Worm (Caenorhabditis elegans): ENCODE measurements around the gene srj-37.

srj-37 gene

ce11 chrV:596923-597322 lies 41.5 kb upstream of the srj-37 start:
- TF ChIP-seq odd-2 (tag; optimal IDR thresholded peaks at IDR 0.05) (no peak), rnt-1 (tag; optimal IDR thresholded peaks at IDR 0.05) (no peak), C38D4.7 (GFP tag; optimal IDR thresholded peaks at IDR 0.05) (no peak), ztf-16 (tag; optimal IDR thresholded peaks at IDR 0.05) (no peak), dmd-4 (tag; optimal IDR thresholded peaks at IDR 0.05; ENCODE audit: borderline replicate concordance) (no peak), zip-5 (tag; optimal IDR thresholded peaks at IDR 0.05) (no peak), ceh-14 (tag; optimal IDR thresholded peaks at IDR 0.05) (no peak), unc-42 (tag; optimal IDR thresholded peaks at IDR 0.05) (no peak), fax-1 (tag; optimal IDR thresholded peaks at IDR 0.05) (no peak), syd-9 (tag; optimal IDR thresholded peaks at IDR 0.05) (no peak), hlh-8 (tag; optimal IDR thresholded peaks at IDR 0.05) (no peak), unc-3 (GFP tag; conservative IDR thresholded peaks at IDR 0.05) (no peak), unc-3 (tag; optimal IDR thresholded peaks at IDR 0.05) (no peak)

ce11 chrV:597823-598222 lies 40.6 kb upstream of the srj-37 start:
- TF ChIP-seq unc-86 (tag; optimal IDR thresholded peaks at IDR 0.05) (no peak), K09A11.1 (tag; optimal IDR thresholded peaks at IDR 0.05; ENCODE audit: insufficient read depth) (no peak), ztf-16 (tag; optimal IDR thresholded peaks at IDR 0.05) (no peak), elt-4 (tag; optimal IDR thresholded peaks at IDR 0.05) (no peak), fax-1 (tag; optimal IDR thresholded peaks at IDR 0.05) (no peak), lin-11 (tag; optimal IDR thresholded peaks at IDR 0.05) (no peak), pha-4 (tag; optimal IDR thresholded peaks at IDR 0.05) (no peak), ets-4 (tag; optimal IDR thresholded peaks at IDR 0.05) (no peak), elt-2 (tag; optimal IDR thresholded peaks at IDR 0.05) (no peak), fkh-10 (GFP tag; optimal IDR thresholded peaks at IDR 0.05) (no peak), zip-5 (tag; optimal IDR thresholded peaks at IDR 0.05) (no peak), pha-2 (tag; optimal IDR thresholded peaks at IDR 0.05) (no peak), ceh-6 (GFP tag; optimal IDR thresholded peaks at IDR 0.05) (no peak), C38D4.7 (GFP tag; optimal IDR thresholded peaks at IDR 0.05) (no peak), ceh-14 (tag; optimal IDR thresholded peaks at IDR 0.05) (no peak), ceh-2 (tag; optimal IDR thresholded peaks at IDR 0.05) (no peak)

ce11 chrV:598626-599025 lies 39.8 kb upstream of the srj-37 start:
- no peak for TF ChIP-seq ceh-30 (tag; optimal IDR thresholded peaks at IDR 0.05)
- no peak for TF ChIP-seq ceh-48 (tag; optimal IDR thresholded peaks at IDR 0.05)
- no peak for TF ChIP-seq ceh-22 (tag; optimal IDR thresholded peaks at IDR 0.05)
- no peak for TF ChIP-seq unc-42 (tag; optimal IDR thresholded peaks at IDR 0.05)
- no peak for TF ChIP-seq unc-55 (GFP tag; optimal IDR thresholded peaks at IDR 0.05)
- TF ChIP-seq unc-86 (tag; optimal IDR thresholded peaks at IDR 0.05) = no peak
- no peak for TF ChIP-seq hlh-13 (GFP tag; optimal IDR thresholded peaks at IDR 0.05)
- TF ChIP-seq ceh-34 (tag; optimal IDR thresholded peaks at IDR 0.05) = no peak

ce11 chrV:599783-600182 lies 38.6 kb upstream of the srj-37 start:
- TF ChIP-seq pros-1 (tag; optimal IDR thresholded peaks at IDR 0.05) (no peak), elt-4 (tag; optimal IDR thresholded peaks at IDR 0.05) (no peak), nfya-1 (tag; optimal IDR thresholded peaks at IDR 0.05) (no peak), ceh-6 (GFP tag; optimal IDR thresholded peaks at IDR 0.05) (no peak), che-1 (tag; optimal IDR thresholded peaks at IDR 0.05) (no peak), hlh-8 (tag; optimal IDR thresholded peaks at IDR 0.05) (no peak), sox-2 (GFP tag; IDR thresholded peaks at IDR 0.05) (no peak)

ce11 chrV:600231-600630 lies 38.2 kb upstream of the srj-37 start, which contains the start of gene nhr-251:
Gene nhr-251, plus strand, starts transcription at chrV:600531.
- TF ChIP-seq unc-3 (GFP tag; conservative IDR thresholded peaks at IDR 0.05) (no peak), unc-3 (tag; optimal IDR thresholded peaks at IDR 0.05) (no peak), fkh-10 (GFP tag; optimal IDR thresholded peaks at IDR 0.05) (no peak), hlh-8 (tag; optimal IDR thresholded peaks at IDR 0.05) (no peak), ref-2 (tag; optimal IDR thresholded peaks at IDR 0.05) (no peak)

Measured in whole organism, late embryonic.